Worm (Caenorhabditis elegans): Measurements from ENCODE around the gene ets-4.

ets-4 gene

DNA sequence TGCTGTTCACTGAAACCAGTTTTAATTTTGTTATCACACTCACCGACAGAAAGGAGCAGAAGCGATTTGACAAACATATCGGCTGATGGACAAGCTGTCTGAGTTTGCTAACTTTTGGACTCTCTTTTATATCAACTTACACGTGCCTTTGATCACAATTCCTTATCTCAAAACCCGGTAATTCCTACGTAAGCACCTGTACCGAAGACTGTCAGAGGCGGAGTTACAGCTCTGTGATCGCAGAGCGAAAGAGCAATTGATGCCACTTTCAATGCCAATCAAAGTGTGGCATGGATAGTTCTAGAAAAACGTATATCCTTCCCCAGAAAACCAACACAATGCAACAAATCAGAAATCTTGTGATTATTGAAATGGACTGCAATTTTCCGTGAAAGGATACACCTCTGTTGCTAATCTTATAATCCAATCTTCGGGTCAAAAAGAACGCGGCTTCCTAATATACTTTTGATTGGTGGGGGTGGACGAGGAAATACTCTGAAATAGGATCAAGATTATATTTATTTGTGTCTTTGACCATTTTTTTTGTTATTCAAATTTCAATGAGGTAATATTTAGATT lies 18.1 kb downstream of the ets-4 start, which contains the start of gene ilys-5:
Gene ilys-5, minus strand, starts transcription at position 140 of the 579 bp plus-strand sequence.
- peak; percentile 23 for TF ChIP-seq nhr-47 (tag; optimal IDR thresholded peaks at IDR 0.05)
- TF ChIP-seq elt-2 (tag; optimal IDR thresholded peaks at IDR 0.05), result peak; percentile 71
- TF ChIP-seq sox-4 (tag; optimal IDR thresholded peaks at IDR 0.05), result peak; percentile 39
- peak; percentile 57 for TF ChIP-seq pax-3 (tag; optimal IDR thresholded peaks at IDR 0.05)
- no peak for TF ChIP-seq mep-1 (tag; optimal IDR thresholded peaks at IDR 0.05)
- TF ChIP-seq dsc-1 (tag; optimal IDR thresholded peaks at IDR 0.05), result peak; percentile 96
- no peak for TF ChIP-seq zip-4 (GFP tag; optimal IDR thresholded peaks at IDR 0.05)
- peak; percentile 4 for TF ChIP-seq nhr-71 (tag; optimal IDR thresholded peaks at IDR 0.05)
- no peak for TF ChIP-seq blmp-1 (tag; optimal IDR thresholded peaks at IDR 0.05)
- TF ChIP-seq fkh-8 (tag; optimal IDR thresholded peaks at IDR 0.05), result peak; percentile 54

DNA sequence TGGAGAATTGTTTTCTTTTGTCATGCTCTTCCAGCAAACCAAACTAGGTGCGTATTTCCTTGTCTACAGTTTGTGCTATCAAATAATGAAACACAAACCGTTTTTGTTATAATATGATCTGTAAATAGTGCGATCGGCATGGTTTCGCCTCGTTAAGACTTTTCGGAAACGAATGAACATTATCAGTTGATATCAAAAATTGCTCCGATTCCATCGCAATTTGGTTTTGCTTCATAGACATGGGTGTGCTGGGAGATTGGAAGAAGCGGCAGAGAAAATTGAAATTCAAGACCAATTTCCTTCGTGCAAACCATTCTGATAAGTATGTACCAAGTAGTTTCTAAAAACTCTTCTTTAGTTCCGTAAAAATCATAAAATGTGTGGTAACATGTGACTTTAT lies 19.4 kb downstream of the ets-4 start:
- no peak for TF ChIP-seq pqm-1 (tag; optimal IDR thresholded peaks at IDR 0.05)
- TF ChIP-seq elt-2 (tag; optimal IDR thresholded peaks at IDR 0.05), result peak; percentile 80

DNA sequence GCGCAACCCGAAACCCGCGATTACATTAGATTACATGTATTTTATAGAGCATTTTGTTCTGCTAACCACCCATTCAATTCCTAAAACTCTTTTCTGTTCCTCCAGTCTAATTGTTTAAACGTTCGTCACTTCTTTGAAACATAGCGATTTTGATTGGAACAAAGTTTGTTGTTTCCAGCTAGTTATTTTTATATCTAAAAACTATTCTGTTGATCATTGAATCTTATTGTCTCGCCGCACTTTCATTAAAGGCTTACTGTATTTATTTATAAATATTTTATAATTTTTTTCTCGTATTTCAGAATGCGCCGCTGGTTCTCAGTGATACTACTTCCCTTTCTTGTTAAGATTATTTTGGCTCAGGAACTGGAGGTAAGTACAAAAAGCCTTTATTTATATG lies 24.0 kb downstream of the ets-4 start, which contains the start of gene T14E8.2:
Gene T14E8.2, plus strand, starts transcription at position 301 of the 400 bp plus-strand sequence.
- TF ChIP-seq vab-15 (tag; optimal IDR thresholded peaks at IDR 0.05), result no peak
- TF ChIP-seq aha-1 (tag; optimal IDR thresholded peaks at IDR 0.05), result no peak
- no peak for TF ChIP-seq pqm-1 (tag; optimal IDR thresholded peaks at IDR 0.05)
- TF ChIP-seq F16B12.6 (tag; optimal IDR thresholded peaks at IDR 0.05), result no peak
- no peak for TF ChIP-seq ceh-88 (GFP tag; IDR thresholded peaks at IDR 0.05)
- TF ChIP-seq lir-3 (tag; optimal IDR thresholded peaks at IDR 0.05; ENCODE audit: poor library complexity), result no peak
- no peak for TF ChIP-seq unc-30 (tag; optimal IDR thresholded peaks at IDR 0.05)

- no peak for TF ChIP-seq mep-1 (tag; optimal IDR thresholded peaks at IDR 0.05)
- TF ChIP-seq unc-62 (GFP tag; optimal IDR thresholded peaks at IDR 0.05), result no peak
- no peak for TF ChIP-seq nhr-84 (tag; optimal IDR thresholded peaks at IDR 0.05)
- TF ChIP-seq sox-4 (tag; optimal IDR thresholded peaks at IDR 0.05), result no peak
- TF ChIP-seq alr-1 (tag; optimal IDR thresholded peaks at IDR 0.05; ENCODE audit: borderline replicate concordance), result no peak
- TF ChIP-seq egl-13 (tag; optimal IDR thresholded peaks at IDR 0.05), result no peak
- TF ChIP-seq nhr-47 (tag; optimal IDR thresholded peaks at IDR 0.05), result no peak
- no peak for TF ChIP-seq irx-1 (tag; optimal IDR thresholded peaks at IDR 0.05)
- no peak for TF ChIP-seq rnt-1 (tag; optimal IDR thresholded peaks at IDR 0.05)
- no peak for TF ChIP-seq dpl-1 (GFP tag; optimal IDR thresholded peaks at IDR 0.05)
- no peak for TF ChIP-seq isw-1 (GFP tag; IDR thresholded peaks at IDR 0.05)
- TF ChIP-seq nhr-77 (tag; optimal IDR thresholded peaks at IDR 0.05), result no peak
- TF ChIP-seq blmp-1 (tag; optimal IDR thresholded peaks at IDR 0.05), result no peak
- no peak for TF ChIP-seq mef-2 (tag; optimal IDR thresholded peaks at IDR 0.05)
- TF ChIP-seq pqm-1 (tag; optimal IDR thresholded peaks at IDR 0.05), result no peak
- no peak for TF ChIP-seq fkh-8 (tag; optimal IDR thresholded peaks at IDR 0.05)
Measured at ce11 chrX:6543665-6544064, 25.0 kb downstream of the ets-4 start.

ce11 chrX:6551073-6551652 lies 32.5 kb downstream of the ets-4 start:
- peak; percentile 10 for TF ChIP-seq xbp-1 (tag; optimal IDR thresholded peaks at IDR 0.05)
- TF ChIP-seq nhr-47 (tag; optimal IDR thresholded peaks at IDR 0.05), result peak; percentile 8
- peak; percentile 65 for TF ChIP-seq lin-14 (GFP tag; optimal IDR thresholded peaks at IDR 0.05)
- peak; percentile 10 for TF ChIP-seq nhr-85 (tag)
- no peak for TF ChIP-seq efl-1 (optimal IDR thresholded peaks at IDR 0.05)
- TF ChIP-seq efl-1 (GFP tag; optimal IDR thresholded peaks at IDR 0.05 in 1 of 2), result peak in 1 of 2 experiments; percentile 77
- peak; percentile 9 for TF ChIP-seq nhr-71 (tag; optimal IDR thresholded peaks at IDR 0.05)
- peak; percentile 50 for TF ChIP-seq blmp-1 (tag; optimal IDR thresholded peaks at IDR 0.05)
- no peak for TF ChIP-seq dpl-1 (GFP tag; optimal IDR thresholded peaks at IDR 0.05)
- peak; percentile 46 for TF ChIP-seq snu-23 (GFP tag; optimal IDR thresholded peaks at IDR 0.05)
- no peak for TF ChIP-seq fkh-8 (tag; optimal IDR thresholded peaks at IDR 0.05)
